Worm (Caenorhabditis elegans) whole organism, L2 larva: ENCODE results near the gene Y94H6A.7.

Experiments used
- ZK546.5 ChIP-seq: sonication (generic microtip); optimal IDR thresholded peaks from 2 replicates; lab custom pipeline; 2017; ENCODE audit warnings: missing biosample characterization, missing genetic modification characterization
- gmeb-1 ChIP-seq: fragments of 150-350 bp; optimal IDR thresholded peaks from 2 replicates; lab custom pipeline; 2014; ENCODE audit warnings: missing biosample characterization, missing genetic modification characterization
- lin-13 ChIP-seq: fragments of 150-350 bp; optimal IDR thresholded peaks from 2 replicates; lab custom pipeline; 2014; ENCODE audit warnings: missing biosample characterization, missing genetic modification reagents, missing genetic modification characterization
- nhr-12 ChIP-seq: fragments of 150-350 bp; optimal IDR thresholded peaks from 2 replicates; lab custom pipeline; 2014; ENCODE audit warnings: missing biosample characterization, missing genetic modification characterization
- nhr-237 ChIP-seq: fragments of 150-350 bp; optimal IDR thresholded peaks from 2 replicates; lab custom pipeline; 2014; ENCODE audit warnings: missing biosample characterization, missing genetic modification characterization
- nhr-25 ChIP-seq: fragments of 150-350 bp; sonication (generic microtip); optimal IDR thresholded peaks from 3 replicates; lab custom pipeline; 2014; ENCODE audit warnings: missing biosample characterization, missing genetic modification characterization
- snpc-4 ChIP-seq: fragments of 150-350 bp; optimal IDR thresholded peaks from 2 replicates; lab custom pipeline; 2014; ENCODE audit warnings: missing biosample characterization, missing genetic modification characterization
- unc-39 ChIP-seq: fragments of 150-350 bp; optimal IDR thresholded peaks from 2 replicates; lab custom pipeline; 2014; ENCODE audit warnings: missing biosample characterization, missing genetic modification characterization

DNA sequence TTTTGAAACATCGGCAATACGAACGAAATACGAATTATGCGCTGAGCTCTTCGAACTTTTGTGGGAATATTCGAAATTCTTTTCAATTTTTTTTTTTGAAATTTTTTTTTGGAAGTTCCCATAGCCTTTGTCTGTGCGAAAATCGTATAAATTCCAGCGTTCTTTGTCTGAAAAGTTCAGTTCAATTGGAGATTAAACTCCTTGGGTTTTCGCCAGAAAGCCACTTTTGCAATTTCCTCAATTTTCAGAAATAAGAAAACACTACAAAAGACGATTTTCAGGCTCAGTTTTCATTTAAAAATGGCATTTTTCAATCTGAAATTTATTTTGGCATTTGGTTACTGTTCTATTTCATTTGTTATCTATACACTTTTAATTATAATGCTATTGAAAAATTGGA is 42.8 kb upstream of the Y94H6A.7 start, which contains the start of gene Y54G2A.38:
- TF ChIP-seq nhr-25 (tag; lab: Kevin White, UChicago), result no peak
- TF ChIP-seq gmeb-1, result no peak
- TF ChIP-seq ZK546.5, result no peak
- TF ChIP-seq lin-13 (GFP tag; lab: Kevin White, UChicago), result no peak
- TF ChIP-seq nhr-12, result no peak
- TF ChIP-seq nhr-237 (tag; lab: Kevin White, UChicago), result no peak
- no peak for TF ChIP-seq snpc-4 (tag; lab: Kevin White, UChicago)
- no peak for TF ChIP-seq unc-39 (tag; lab: Kevin White, UChicago)
